Worm (Caenorhabditis elegans): ENCODE results near the gene nas-21.

Gene nas-21

DNA sequence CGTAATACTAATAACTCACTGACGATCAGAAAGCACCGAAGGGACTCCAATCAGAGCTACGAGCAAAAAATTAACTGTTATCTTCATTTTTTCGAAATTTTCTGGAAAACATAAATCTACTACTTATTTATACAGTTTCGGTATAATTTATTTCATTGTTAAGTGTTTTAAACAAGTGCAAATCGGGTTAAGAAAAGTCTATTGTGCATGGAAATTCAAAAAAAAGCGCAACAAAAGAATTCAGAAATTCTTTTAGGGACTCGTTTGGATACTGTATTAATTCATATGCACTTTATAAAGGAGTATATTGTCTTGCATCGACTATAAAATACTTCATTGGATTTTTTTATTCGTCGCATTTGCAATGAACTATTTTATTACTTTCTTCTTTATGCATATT is at the start of gene nas-21, which contains the start of gene nas-20:
TSS of gene nas-21 (plus strand) at position 356 of the 400 bp plus-strand sequence.
TSS of gene nas-20 (minus strand) at position 101 of the 400 bp plus-strand sequence.
- TF ChIP-seq hlh-15 (tag; optimal IDR thresholded peaks at IDR 0.05) (no peak), che-1 (tag; optimal IDR thresholded peaks at IDR 0.05) (no peak), tbx-7 (tag; optimal IDR thresholded peaks at IDR 0.05) (no peak), ceh-22 (tag; optimal IDR thresholded peaks at IDR 0.05) (no peak), npax-4 (tag; optimal IDR thresholded peaks at IDR 0.05) (no peak), ceh-31 (tag; optimal IDR thresholded peaks at IDR 0.05) (no peak), zip-5 (tag; optimal IDR thresholded peaks at IDR 0.05) (no peak), hlh-13 (GFP tag; optimal IDR thresholded peaks at IDR 0.05) (no peak), ref-2 (tag; optimal IDR thresholded peaks at IDR 0.05) (no peak)

ce11 chrV:11424565-11424964 is 47.8 kb upstream of the nas-21 start, which contains the start of gene T26H10.2:
TSS of gene T26H10.2 (minus strand) at chrV:11424665.
- no peak for TF ChIP-seq ceh-31 (tag; optimal IDR thresholded peaks at IDR 0.05)
- no peak for TF ChIP-seq rnt-1 (tag; optimal IDR thresholded peaks at IDR 0.05)
- no peak for TF ChIP-seq ceh-22 (tag; optimal IDR thresholded peaks at IDR 0.05)
- no peak for TF ChIP-seq ceh-34 (tag; optimal IDR thresholded peaks at IDR 0.05)

- TF ChIP-seq unc-42 (tag; optimal IDR thresholded peaks at IDR 0.05) (peak; percentile 83), pros-1 (tag; optimal IDR thresholded peaks at IDR 0.05) (no peak), ceh-31 (tag; optimal IDR thresholded peaks at IDR 0.05) (peak; percentile 19)
Observed at ce11 chrV:11428728-11429127, 43.6 kb upstream of the nas-21 start.

DNA sequence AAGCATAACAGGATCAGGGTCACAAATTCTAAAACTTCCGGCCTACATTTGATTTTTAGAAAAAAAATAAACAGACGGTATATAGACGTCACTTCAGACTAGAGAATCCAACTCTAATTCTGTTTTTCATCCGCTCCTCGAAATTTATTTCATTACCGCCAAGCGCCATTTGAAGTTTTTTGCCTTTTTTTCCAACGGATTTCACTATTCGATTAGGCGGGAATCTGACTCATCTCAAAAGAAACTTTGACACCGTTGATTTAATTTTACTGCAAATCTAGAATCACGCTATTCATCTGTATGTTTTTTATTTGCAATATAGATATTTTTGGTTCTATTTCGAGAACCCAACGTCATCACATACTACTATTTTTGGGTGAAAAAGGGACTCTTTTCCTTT is 41.5 kb upstream of the nas-21 start:
- TF ChIP-seq unc-42 (tag; optimal IDR thresholded peaks at IDR 0.05) (peak; percentile 40), unc-55 (GFP tag; optimal IDR thresholded peaks at IDR 0.05) (no peak)

DNA sequence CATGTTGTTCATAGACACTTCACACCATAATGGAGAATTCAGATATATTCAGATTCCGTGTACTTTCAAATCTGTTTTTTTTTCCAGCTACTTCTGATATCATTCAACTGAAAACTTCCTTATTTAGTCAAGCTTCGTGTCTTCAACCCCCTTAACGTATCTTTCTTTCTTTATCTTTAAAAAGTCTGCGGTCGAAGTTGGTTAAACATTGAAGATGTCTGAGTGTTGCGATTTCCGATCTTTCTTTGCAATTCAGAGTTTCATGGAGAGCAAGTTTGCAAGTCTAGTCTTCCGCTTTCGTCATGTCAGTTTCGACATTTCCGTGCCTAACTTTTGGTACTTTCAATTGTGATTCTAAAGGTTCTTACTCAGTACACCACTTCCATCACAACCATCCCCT is 37.1 kb upstream of the nas-21 start:
- TF ChIP-seq pha-2 (tag; optimal IDR thresholded peaks at IDR 0.05) (no peak), dve-1 (tag; optimal IDR thresholded peaks at IDR 0.05) (no peak), che-1 (tag; optimal IDR thresholded peaks at IDR 0.05) (no peak), hlh-30 (tag; optimal IDR thresholded peaks at IDR 0.05; ENCODE audit: insufficient read depth) (no peak), eyg-1 (tag; optimal IDR thresholded peaks at IDR 0.05) (no peak), ceh-14 (tag; optimal IDR thresholded peaks at IDR 0.05) (no peak), pat-9 (tag; optimal IDR thresholded peaks at IDR 0.05) (no peak), T23F11.4 (GFP tag; optimal IDR thresholded peaks at IDR 0.05) (no peak), K02D7.2 (tag; optimal IDR thresholded peaks at IDR 0.05) (no peak), lin-11 (tag; optimal IDR thresholded peaks at IDR 0.05) (no peak), ztf-16 (tag; optimal IDR thresholded peaks at IDR 0.05) (no peak), ceh-18 (tag; optimal IDR thresholded peaks at IDR 0.05) (no peak), ceh-2 (tag; optimal IDR thresholded peaks at IDR 0.05) (no peak), sdc-2 (tag; optimal IDR thresholded peaks at IDR 0.05) (no peak), lim-6 (tag; optimal IDR thresholded peaks at IDR 0.05) (no peak), fax-1 (tag; optimal IDR thresholded peaks at IDR 0.05) (no peak), ceh-48 (tag; optimal IDR thresholded peaks at IDR 0.05) (no peak), hlh-8 (tag; optimal IDR thresholded peaks at IDR 0.05) (no peak), C38D4.7 (GFP tag; optimal IDR thresholded peaks at IDR 0.05) (no peak)

DNA sequence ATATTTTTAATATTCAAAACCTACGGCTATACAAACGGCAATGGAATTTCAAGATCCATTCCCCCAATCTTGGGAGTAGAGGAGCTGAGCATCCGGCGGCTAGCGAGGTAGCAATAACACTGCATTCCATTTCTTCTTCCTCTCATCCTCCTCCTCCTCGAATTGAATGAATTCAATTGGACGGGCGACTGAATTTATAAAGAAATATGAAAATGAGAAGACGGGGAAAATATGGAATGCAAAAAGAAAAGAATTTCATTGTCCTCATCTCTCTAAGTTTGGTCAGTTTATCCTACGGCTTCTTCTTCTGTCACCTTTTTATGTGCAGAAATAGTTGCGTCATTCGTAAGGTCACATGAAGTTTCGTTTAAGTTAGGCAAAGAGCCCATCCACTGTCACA is 36.0 kb upstream of the nas-21 start:
- peak; percentile 39 for TF ChIP-seq unc-42 (tag; optimal IDR thresholded peaks at IDR 0.05)
- TF ChIP-seq madf-2 (tag; optimal IDR thresholded peaks at IDR 0.05) = no peak
